Worm (Caenorhabditis elegans) whole organism, young adult: ENCODE data around the gene F23B2.7.

Experiments used
- F22D6.2 ChIP-seq: sonication (generic microtip); optimal IDR thresholded peaks from 2 replicates; lab custom pipeline; 2016; ENCODE audit warnings: mild to moderate bottlenecking, missing genetic modification characterization, missing compliant biosample characterization
- F57A8.1 ChIP-seq: fragments of 200-800 bp; sonication (Bioruptor generic); optimal IDR thresholded peaks from 2 replicates; lab custom pipeline; 2018; ENCODE audit warnings: mild to moderate bottlenecking, missing genetic modification characterization, moderate library complexity, missing compliant biosample characterization
- ceh-100 ChIP-seq: fragments of 200-800 bp; sonication (Bioruptor generic); IDR thresholded peaks from 2 replicates; pipeline ENCODE4 v1.3.6; 2022; ENCODE audit warnings: missing genetic modification reagents, missing genetic modification characterization, missing compliant biosample characterization
- ets-4 ChIP-seq: fragments of 200-800 bp; sonication (Bioruptor generic); optimal IDR thresholded peaks from 2 replicates; lab custom pipeline; 2018; ENCODE audit warnings: mild to moderate bottlenecking, missing genetic modification characterization, missing compliant biosample characterization
- mxl-1 ChIP-seq: sonication (generic microtip); optimal IDR thresholded peaks from 2 replicates; lab custom pipeline; 2016; ENCODE audit warnings: missing genetic modification characterization, missing compliant biosample characterization
- unc-62 ChIP-seq: fragments of 150-350 bp; optimal IDR thresholded peaks from 2 replicates; lab custom pipeline; 2014; ENCODE audit warnings: missing biosample characterization, missing genetic modification reagents, missing genetic modification characterization

DNA sequence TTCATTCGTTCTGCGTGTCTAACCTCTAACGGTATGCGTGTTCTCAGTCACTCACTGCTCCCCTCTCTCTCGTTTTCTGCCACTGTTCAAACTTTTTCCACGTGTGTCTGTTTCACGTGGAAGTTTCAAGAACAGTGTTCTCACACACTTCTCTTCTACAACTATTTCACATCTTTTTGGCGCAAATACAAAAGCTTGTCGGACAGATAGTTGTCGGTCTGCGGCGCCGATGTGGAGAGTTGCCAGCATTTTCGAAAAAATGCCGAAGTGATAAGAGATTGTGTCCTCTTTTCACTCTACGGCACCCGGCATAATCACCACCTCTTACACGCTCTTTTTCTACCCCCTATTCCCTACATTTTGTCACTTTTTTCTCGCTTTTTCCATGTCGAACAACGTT, 31.9 kb upstream of the F23B2.7 start:
- TF ChIP-seq F57A8.1 (GFP tag; lab: Kevin White, UChicago) (no peak), unc-62 (GFP tag; lab: Kevin White, UChicago) (no peak), ceh-100 (no peak), mxl-1 (tag; lab: Kevin White, UChicago) (no peak), ets-4 (GFP tag; lab: Kevin White, UChicago) (no peak), F22D6.2 (tag; lab: Kevin White, UChicago) (no peak)
